Worm (Caenorhabditis elegans): Measurements from ENCODE around the gene F39F10.5.
A peak's percentile ranks its signal among the peaks of the same experiment; 100 is the strongest.

The F39F10.5 gene

ce11 chrX:16872446-16872962 lies 41.1 kb downstream of the F39F10.5 start, which contains the start of gene T20F7.1 (continued):
- TF ChIP-seq nhr-11 (tag; optimal IDR thresholded peaks at IDR 0.05) (no peak), elt-2 (tag; optimal IDR thresholded peaks at IDR 0.05) (no peak), ceh-6 (GFP tag; optimal IDR thresholded peaks at IDR 0.05) (no peak), C38D4.7 (GFP tag; optimal IDR thresholded peaks at IDR 0.05) (no peak), Y22D7AL.16 (tag; optimal IDR thresholded peaks at IDR 0.05) (no peak), mec-3 (tag; optimal IDR thresholded peaks at IDR 0.05; ENCODE audit: borderline replicate concordance) (no peak), npax-4 (tag; optimal IDR thresholded peaks at IDR 0.05) (no peak), eyg-1 (tag; optimal IDR thresholded peaks at IDR 0.05) (no peak), sdc-2 (tag; optimal IDR thresholded peaks at IDR 0.05) (peak; percentile 74), dve-1 (tag; optimal IDR thresholded peaks at IDR 0.05) (no peak), pax-1 (tag; optimal IDR thresholded peaks at IDR 0.05) (no peak), zip-5 (tag; optimal IDR thresholded peaks at IDR 0.05) (no peak), elt-4 (tag; optimal IDR thresholded peaks at IDR 0.05) (no peak), odd-2 (tag; optimal IDR thresholded peaks at IDR 0.05) (no peak), pha-2 (tag; optimal IDR thresholded peaks at IDR 0.05) (no peak), lin-11 (tag; optimal IDR thresholded peaks at IDR 0.05) (no peak), madf-2 (tag; optimal IDR thresholded peaks at IDR 0.05) (no peak), unc-86 (tag; optimal IDR thresholded peaks at IDR 0.05) (no peak), hlh-8 (tag; optimal IDR thresholded peaks at IDR 0.05) (no peak), unc-3 (GFP tag; conservative IDR thresholded peaks at IDR 0.05) (no peak), unc-3 (tag; optimal IDR thresholded peaks at IDR 0.05) (no peak), pros-1 (tag; optimal IDR thresholded peaks at IDR 0.05) (peak; percentile 26), F13H6.1 (tag; optimal IDR thresholded peaks at IDR 0.05) (no peak), nfya-1 (tag; optimal IDR thresholded peaks at IDR 0.05) (peak; percentile 68), ceh-19 (GFP tag; optimal IDR thresholded peaks at IDR 0.05) (no peak), ceh-14 (tag; optimal IDR thresholded peaks at IDR 0.05) (no peak), T23F11.4 (GFP tag; optimal IDR thresholded peaks at IDR 0.05) (no peak)

ce11 chrX:16871355-16871754 lies 42.2 kb downstream of the F39F10.5 start:
- TF ChIP-seq sdc-2 (tag; optimal IDR thresholded peaks at IDR 0.05): no peak
- no peak for TF ChIP-seq zip-5 (tag; optimal IDR thresholded peaks at IDR 0.05)
- no peak for TF ChIP-seq nhr-11 (tag; optimal IDR thresholded peaks at IDR 0.05)
- TF ChIP-seq ztf-16 (tag; optimal IDR thresholded peaks at IDR 0.05): no peak
- TF ChIP-seq gmeb-2 (tag; optimal IDR thresholded peaks at IDR 0.05): no peak
- no peak for TF ChIP-seq ref-2 (tag; optimal IDR thresholded peaks at IDR 0.05)
- no peak for TF ChIP-seq pax-1 (tag; optimal IDR thresholded peaks at IDR 0.05)
- no peak for TF ChIP-seq nfya-1 (tag; optimal IDR thresholded peaks at IDR 0.05)
- no peak for TF ChIP-seq C08G9.2 (tag; optimal IDR thresholded peaks at IDR 0.05)
- no peak for TF ChIP-seq unc-3 (GFP tag; conservative IDR thresholded peaks at IDR 0.05)
- TF ChIP-seq unc-3 (tag; optimal IDR thresholded peaks at IDR 0.05): no peak
- TF ChIP-seq dve-1 (tag; optimal IDR thresholded peaks at IDR 0.05): no peak
- TF ChIP-seq unc-42 (tag; optimal IDR thresholded peaks at IDR 0.05): no peak
- no peak for TF ChIP-seq ceh-19 (GFP tag; optimal IDR thresholded peaks at IDR 0.05)
- TF ChIP-seq madf-2 (tag; optimal IDR thresholded peaks at IDR 0.05): no peak
- no peak for TF ChIP-seq K09A11.1 (tag; optimal IDR thresholded peaks at IDR 0.05; ENCODE audit: insufficient read depth)
- TF ChIP-seq ama-1 (optimal IDR thresholded peaks at IDR 0.05): no peak

- TF ChIP-seq ceh-48 (tag; optimal IDR thresholded peaks at IDR 0.05) (no peak), hlh-15 (tag; optimal IDR thresholded peaks at IDR 0.05) (no peak), elt-2 (tag; optimal IDR thresholded peaks at IDR 0.05) (no peak), unc-86 (tag; optimal IDR thresholded peaks at IDR 0.05) (no peak)
Measured at ce11 chrX:16868931-16869330, 44.6 kb downstream of the F39F10.5 start, which contains the start of gene aakg-2. TSS of gene aakg-2 (minus strand) at chrX:16869031.

- TF ChIP-seq fkh-10 (GFP tag; optimal IDR thresholded peaks at IDR 0.05) (no peak), nfya-1 (tag; optimal IDR thresholded peaks at IDR 0.05) (no peak), pha-4 (tag; optimal IDR thresholded peaks at IDR 0.05) (no peak), ceh-6 (GFP tag; optimal IDR thresholded peaks at IDR 0.05) (no peak), gmeb-2 (tag; optimal IDR thresholded peaks at IDR 0.05) (no peak), dve-1 (tag; optimal IDR thresholded peaks at IDR 0.05) (no peak), hlh-15 (tag; optimal IDR thresholded peaks at IDR 0.05) (no peak), zip-5 (tag; optimal IDR thresholded peaks at IDR 0.05) (no peak), lin-11 (tag; optimal IDR thresholded peaks at IDR 0.05) (no peak), ztf-16 (tag; optimal IDR thresholded peaks at IDR 0.05) (no peak), pqm-1 (tag; optimal IDR thresholded peaks at IDR 0.05) (no peak), unc-42 (tag; optimal IDR thresholded peaks at IDR 0.05) (no peak), unc-55 (GFP tag; optimal IDR thresholded peaks at IDR 0.05) (no peak), ceh-48 (tag; optimal IDR thresholded peaks at IDR 0.05) (no peak), lim-6 (tag; optimal IDR thresholded peaks at IDR 0.05) (no peak), ceh-31 (tag; optimal IDR thresholded peaks at IDR 0.05) (no peak), ceh-18 (tag; optimal IDR thresholded peaks at IDR 0.05) (no peak), hlh-13 (GFP tag; optimal IDR thresholded peaks at IDR 0.05) (no peak), K09A11.1 (tag; optimal IDR thresholded peaks at IDR 0.05; ENCODE audit: insufficient read depth) (no peak)
Measured at ce11 chrX:16865675-16866074, 47.9 kb downstream of the F39F10.5 start.

Measured in whole organism, late embryonic.